Worm (Caenorhabditis elegans): ENCODE results near the gene F43H9.4.

DNA sequence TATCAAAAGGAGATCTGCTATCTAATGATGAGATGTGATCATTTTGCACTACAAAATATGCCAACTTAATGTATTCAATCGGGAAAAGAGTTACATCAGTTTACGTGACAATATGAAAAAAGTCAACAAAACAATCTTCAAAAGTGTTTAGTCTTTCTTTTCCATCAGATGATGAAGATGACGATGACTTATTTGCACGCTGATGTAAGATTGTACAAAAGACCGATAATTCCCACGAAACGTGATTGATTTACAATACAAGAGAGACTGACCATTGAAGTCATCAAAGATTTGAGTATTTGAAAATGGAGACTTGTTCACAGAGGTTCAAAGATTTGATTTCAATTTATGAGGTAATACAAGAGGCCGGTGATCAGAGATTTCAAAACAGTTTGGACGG, 1.2 kb upstream of the F43H9.4 start:
- TF ChIP-seq elt-3 (tag; optimal IDR thresholded peaks at IDR 0.05) (no peak), ces-1 (GFP tag; optimal IDR thresholded peaks at IDR 0.05) (no peak), nhr-237 (tag; optimal IDR thresholded peaks at IDR 0.05) (no peak), mep-1 (tag; optimal IDR thresholded peaks at IDR 0.05) (no peak), zip-8 (tag; optimal IDR thresholded peaks at IDR 0.05) (no peak), nhr-12 (tag; optimal IDR thresholded peaks at IDR 0.05) (no peak), sptf-1 (tag; optimal IDR thresholded peaks at IDR 0.05) (no peak), pha-4 (tag; optimal IDR thresholded peaks at IDR 0.05) (no peak), hlh-1 (tag; optimal IDR thresholded peaks at IDR 0.05) (no peak), unc-62 (GFP tag; optimal IDR thresholded peaks at IDR 0.05) (no peak), nhr-28 (tag; optimal IDR thresholded peaks at IDR 0.05) (no peak)
